Worm (Caenorhabditis elegans) whole organism, young adult: ENCODE measurements around the gene ZK512.10.

Source experiments
- B0035.1 ChIP-seq: sonication (generic microtip); optimal IDR thresholded peaks from 2 replicates; lab custom pipeline; 2016; ENCODE audit warnings: missing genetic modification characterization, mild to moderate bottlenecking, missing compliant biosample characterization, missing genotype, missing genetic modification reagents
- B0336.3 ChIP-seq: fragments of 200-800 bp; sonication (Bioruptor generic); IDR thresholded peaks from 2 replicates; pipeline ENCODE4 v1.3.6; 2022; ENCODE audit warnings: missing genetic modification characterization, missing compliant biosample characterization
- C06A6.2 ChIP-seq: fragments of 200-800 bp; sonication (Bioruptor generic); conservative IDR thresholded peaks from 2 replicates; pipeline ENCODE4 v1.3.6; 2022; ENCODE audit warnings: missing genetic modification characterization, missing compliant biosample characterization
- C17E4.6 ChIP-seq: fragments of 200-800 bp; sonication (Bioruptor generic); IDR thresholded peaks from 2 replicates; pipeline ENCODE4 v1.3.6; 2022; ENCODE audit warnings: missing genetic modification reagents, missing genetic modification characterization, missing compliant biosample characterization
- F22D6.2 ChIP-seq: sonication (generic microtip); optimal IDR thresholded peaks from 2 replicates; lab custom pipeline; 2016; ENCODE audit warnings: mild to moderate bottlenecking, missing genetic modification characterization, missing compliant biosample characterization
- F39B2.1 ChIP-seq: fragments of 200-800 bp; sonication (Bioruptor generic); IDR thresholded peaks from 2 replicates; pipeline ENCODE4 v1.3.6; 2022; ENCODE audit warnings: missing genetic modification reagents, missing genetic modification characterization, missing compliant biosample characterization
- F57C9.4 ChIP-seq: sonication (generic microtip); optimal IDR thresholded peaks from 2 replicates; lab custom pipeline; 2017; ENCODE audit warnings: mild to moderate bottlenecking, missing genetic modification characterization, missing compliant biosample characterization
- T07F8.4 ChIP-seq: sonication (generic microtip); optimal IDR thresholded peaks from 2 replicates; lab custom pipeline; 2016; ENCODE audit warnings: mild to moderate bottlenecking, missing genetic modification characterization, moderate library complexity, missing compliant biosample characterization
- Y79H2A.3 ChIP-seq: fragments of 200-800 bp; sonication (Bioruptor generic); conservative IDR thresholded peaks from 2 replicates; pipeline ENCODE4 v1.3.6; 2022; ENCODE audit warnings: missing genetic modification reagents, missing genetic modification characterization, missing compliant biosample characterization
- attf-5 ChIP-seq: fragments of 200-800 bp; sonication (Bioruptor generic); optimal IDR thresholded peaks from 2 replicates; lab custom pipeline; 2018; ENCODE audit warnings: mild to moderate bottlenecking, missing genetic modification characterization, missing compliant biosample characterization
- bed-2 ChIP-seq: fragments of 200-800 bp; sonication (Bioruptor generic); IDR thresholded peaks from 2 replicates; pipeline ENCODE4 v1.3.6; 2022; ENCODE audit warnings: missing genetic modification reagents, missing genetic modification characterization, missing compliant biosample characterization
- cebp-1 ChIP-seq, 2 experiments: fragments of 200-800 bp in 1 of 2; sonication (Bioruptor generic) in 1 of 2; sonication (generic microtip) in 1 of 2; IDR thresholded peaks in 1 of 2; optimal IDR thresholded peaks in 1 of 2; 2 replicates each; pipeline versions ENCODE4 v1.3.6 to Lab custom; 2017 to 2022; ENCODE audit warnings: missing compliant biosample characterization in 2 of 2, missing genetic modification characterization in 2 of 2, mild to moderate bottlenecking in 1 of 2, missing genetic modification reagents in 1 of 2, moderate library complexity in 1 of 2
- ceh-27 ChIP-seq: fragments of 200-800 bp; sonication (Bioruptor generic); optimal IDR thresholded peaks from 2 replicates; lab custom pipeline; 2018; ENCODE audit warnings: mild to moderate bottlenecking, missing genetic modification characterization, moderate library complexity, missing compliant biosample characterization
- ceh-58 ChIP-seq: fragments of 200-800 bp; sonication (Bioruptor generic); IDR thresholded peaks from 2 replicates; pipeline ENCODE4 v1.3.6; 2022; ENCODE audit warnings: missing genetic modification characterization, missing compliant biosample characterization
- ceh-91 ChIP-seq: fragments of 200-800 bp; sonication (Bioruptor generic); IDR thresholded peaks from 2 replicates; pipeline ENCODE4 v1.3.6; 2022; ENCODE audit warnings: missing genetic modification reagents, missing genetic modification characterization, missing compliant biosample characterization
- chd-7 ChIP-seq: sonication (generic microtip); optimal IDR thresholded peaks from 2 replicates; lab custom pipeline; 2016; ENCODE audit warnings: mild to moderate bottlenecking, missing genetic modification characterization, moderate library complexity, missing compliant biosample characterization
- dpl-1 ChIP-seq: fragments of 150-350 bp; optimal IDR thresholded peaks from 2 replicates; lab custom pipeline; 2014; ENCODE audit warnings: missing biosample characterization, missing genetic modification reagents, missing genetic modification characterization
- efl-1 ChIP-seq: fragments of 150-350 bp; optimal IDR thresholded peaks from 2 replicates; lab custom pipeline; 2014; ENCODE audit warnings: missing biosample characterization, missing genetic modification reagents, missing genetic modification characterization
- egl-18 ChIP-seq: fragments of 200-800 bp; sonication (Bioruptor generic); IDR thresholded peaks from 2 replicates; pipeline ENCODE4 v1.3.6; 2022; ENCODE audit warnings: missing genetic modification reagents, missing genetic modification characterization, missing compliant biosample characterization
- egl-44 ChIP-seq: fragments of 200-800 bp; sonication (Bioruptor generic); IDR thresholded peaks from 2 replicates; pipeline ENCODE4 v1.3.6; 2022; ENCODE audit warnings: missing genetic modification reagents, missing genetic modification characterization, missing compliant biosample characterization
- hmg-1.2 ChIP-seq: fragments of 200-800 bp; sonication (Bioruptor generic); IDR thresholded peaks from 2 replicates; pipeline ENCODE4 v1.3.6; 2022; ENCODE audit warnings: missing genetic modification reagents, missing genetic modification characterization, missing compliant biosample characterization
- hmg-20 ChIP-seq: fragments of 200-800 bp; sonication (Bioruptor generic); IDR thresholded peaks from 2 replicates; pipeline ENCODE4 v1.3.6; 2022; ENCODE audit warnings: missing genetic modification reagents, missing genetic modification characterization, missing compliant biosample characterization
- hrde-1 ChIP-seq: sonication (generic microtip); optimal IDR thresholded peaks from 2 replicates; lab custom pipeline; 2016; ENCODE audit warnings: missing genetic modification characterization, mild to moderate bottlenecking, missing compliant biosample characterization, moderate library complexity, missing genotype, missing genetic modification reagents, borderline replicate concordance
- hsf-1 ChIP-seq: fragments of 200-800 bp; sonication (Bioruptor generic); IDR thresholded peaks from 2 replicates; pipeline ENCODE4 v1.3.6; 2022; ENCODE audit warnings: missing genetic modification reagents, missing genetic modification characterization, missing compliant biosample characterization
- lag-1 ChIP-seq: fragments of 200-800 bp; sonication (Bioruptor generic); IDR thresholded peaks from 2 replicates; pipeline ENCODE4 v1.3.6; 2022; ENCODE audit warnings: missing genetic modification reagents, missing genetic modification characterization, missing compliant biosample characterization
- let-526 ChIP-seq: fragments of 200-800 bp; sonication (Bioruptor generic); IDR thresholded peaks from 2 replicates; pipeline ENCODE4 v1.3.6; 2022; ENCODE audit warnings: missing genetic modification reagents, missing genetic modification characterization, missing compliant biosample characterization
- let-607 ChIP-seq, 2 experiments: fragments of 200-800 bp in 1 of 2; sonication (Bioruptor generic) in 1 of 2; sonication (generic microtip) in 1 of 2; optimal IDR thresholded peaks; 2 replicates each; lab custom pipeline; 2016 to 2018; ENCODE audit warnings: mild to moderate bottlenecking in 2 of 2, missing compliant biosample characterization in 2 of 2, missing genetic modification characterization in 2 of 2, moderate library complexity in 2 of 2, missing genotype in 1 of 2
- lin-35 ChIP-seq, 3 experiments: fragments of 150-350 bp in 2 of 3; sonication (generic microtip) in 1 of 3; optimal IDR thresholded peaks; 2 replicates each; lab custom pipeline; 2014 to 2018; ENCODE audit warnings: missing biosample characterization in 3 of 3, missing genetic modification characterization in 3 of 3, missing genetic modification reagents in 3 of 3
- lin-40 ChIP-seq: sonication (generic microtip); optimal IDR thresholded peaks from 2 replicates; lab custom pipeline; 2016; ENCODE audit warnings: missing genetic modification characterization, mild to moderate bottlenecking, missing compliant biosample characterization, missing genotype, missing genetic modification reagents
- lir-1 ChIP-seq: fragments of 200-800 bp; sonication (Bioruptor generic); conservative IDR thresholded peaks from 2 replicates; pipeline ENCODE4 v1.3.6; 2022; ENCODE audit warnings: missing genetic modification reagents, missing genetic modification characterization, missing compliant biosample characterization
- lsl-1 ChIP-seq: fragments of 200-800 bp; sonication (Bioruptor generic); optimal IDR thresholded peaks from 2 replicates; lab custom pipeline; 2018; ENCODE audit warnings: mild to moderate bottlenecking, missing genetic modification characterization, moderate library complexity, missing compliant biosample characterization
- madf-8 ChIP-seq: fragments of 200-800 bp; sonication (Bioruptor generic); conservative IDR thresholded peaks from 2 replicates; pipeline ENCODE4 v1.3.6; 2022; ENCODE audit warnings: missing genetic modification reagents, missing genetic modification characterization, missing compliant biosample characterization
- mes-4 ChIP-seq: sonication (generic microtip); optimal IDR thresholded peaks from 2 replicates; lab custom pipeline; 2016; ENCODE audit warnings: missing genotype, missing genetic modification characterization, missing compliant biosample characterization
- nfya-2 ChIP-seq: fragments of 200-800 bp; sonication (Bioruptor generic); IDR thresholded peaks from 2 replicates; pipeline ENCODE4 v1.3.6; 2022; ENCODE audit warnings: missing genetic modification reagents, missing genetic modification characterization, missing compliant biosample characterization
- nfyb-1 ChIP-seq: fragments of 200-800 bp; sonication (Bioruptor generic); IDR thresholded peaks from 2 replicates; pipeline ENCODE4 v1.3.6; 2022; ENCODE audit warnings: missing genetic modification reagents, missing genetic modification characterization, missing compliant biosample characterization
- nhr-179 ChIP-seq: sonication (generic microtip); optimal IDR thresholded peaks from 2 replicates; lab custom pipeline; 2016; ENCODE audit warnings: mild to moderate bottlenecking, missing genetic modification characterization, missing compliant biosample characterization
- pbrm-1 ChIP-seq: fragments of 200-800 bp; sonication (Bioruptor generic); IDR thresholded peaks from 2 replicates; pipeline ENCODE4 v1.3.6; 2022; ENCODE audit warnings: missing genetic modification reagents, missing genetic modification characterization, missing compliant biosample characterization
- sdz-38 ChIP-seq: sonication (generic microtip); optimal IDR thresholded peaks from 2 replicates; lab custom pipeline; 2016; ENCODE audit warnings: missing genotype, missing genetic modification characterization, missing compliant biosample characterization
- snpc-3.4 ChIP-seq: sonication (generic microtip); optimal IDR thresholded peaks from 2 replicates; lab custom pipeline; 2017; ENCODE audit warnings: missing genetic modification characterization, mild to moderate bottlenecking, missing compliant biosample characterization, antibody characterized with exemption, moderate library complexity, missing genotype, missing genetic modification reagents
- snpc-4 ChIP-seq, 5 experiments: fragments of 150-350 bp in 1 of 5; sonication (generic microtip) in 4 of 5; optimal IDR thresholded peaks; 2 replicates each; lab custom pipeline; 2014 to 2018; ENCODE audit warnings: missing genetic modification characterization in 5 of 5, missing biosample characterization in 3 of 5, antibody characterized with exemption in 2 of 5, mild to moderate bottlenecking in 2 of 5, missing compliant biosample characterization in 2 of 5, missing genotype in 2 of 5, moderate library complexity in 2 of 5, missing genetic modification reagents in 1 of 5
- tbp1 ChIP-seq: fragments of 200-800 bp; sonication (Bioruptor generic); optimal IDR thresholded peaks from 2 replicates; lab custom pipeline; 2018; ENCODE audit warnings: mild to moderate bottlenecking, missing genetic modification characterization, missing compliant biosample characterization
- tlf-1 ChIP-seq: fragments of 200-800 bp; sonication (Bioruptor generic); optimal IDR thresholded peaks from 2 replicates; lab custom pipeline; 2018; ENCODE audit warnings: mild to moderate bottlenecking, missing genetic modification characterization, missing compliant biosample characterization
- unc-62 ChIP-seq: fragments of 150-350 bp; optimal IDR thresholded peaks from 2 replicates; lab custom pipeline; 2014; ENCODE audit warnings: missing biosample characterization, missing genetic modification reagents, missing genetic modification characterization
- xnd-1 ChIP-seq: sonication (generic microtip); optimal IDR thresholded peaks from 2 replicates; lab custom pipeline; 2016; ENCODE audit warnings: missing genotype, missing genetic modification reagents, missing genetic modification characterization, missing compliant biosample characterization
- ztf-22 ChIP-seq: fragments of 200-800 bp; sonication (Bioruptor generic); optimal IDR thresholded peaks from 2 replicates; lab custom pipeline; 2018; ENCODE audit warnings: mild to moderate bottlenecking, missing genetic modification characterization, moderate library complexity, missing compliant biosample characterization
- ztf-28 ChIP-seq: fragments of 200-800 bp; sonication (Bioruptor generic); IDR thresholded peaks from 2 replicates; pipeline ENCODE4 v1.3.6; 2022; ENCODE audit warnings: missing genetic modification reagents, missing genetic modification characterization, missing compliant biosample characterization
- ztf-6 ChIP-seq: fragments of 200-800 bp; sonication (Bioruptor generic); IDR thresholded peaks from 2 replicates; pipeline ENCODE4 v1.3.6; 2022; ENCODE audit warnings: missing genetic modification reagents, missing genetic modification characterization, missing compliant biosample characterization

ZK512.10 gene

ce11 chrIII:9104060-9104459, 26.6 kb upstream of the ZK512.10 start (continued):
- TF ChIP-seq ztf-6 (GFP tag; lab: Robert Waterston, UW) (peak; percentile 65; the same call in 1 of the 2 replicates), egl-44 (GFP tag; lab: Robert Waterston, UW) (peak; percentile 88), lin-35 (GFP tag; optimal IDR thresholded peaks at IDR 0.05; lab: Kevin White, UChicago) (no peak), efl-1 (GFP tag; lab: Kevin White, UChicago) (no peak), lir-1 (GFP tag; lab: Robert Waterston, UW) (no peak), nfyb-1 (GFP tag; lab: Robert Waterston, UW) (peak; percentile 85), nhr-179 (tag; lab: Kevin White, UChicago) (no peak), nfya-2 (no peak), hsf-1 (GFP tag; lab: Robert Waterston, UW) (peak; percentile 9; the same call in 1 of the 2 replicates), B0336.3 (GFP tag; lab: Robert Waterston, UW) (peak; percentile 62), chd-7 (tag; lab: Kevin White, UChicago) (peak; percentile 67), let-526 (peak; percentile 76; the same call in 1 of the 2 replicates), hmg-1.2 (GFP tag; lab: Robert Waterston, UW) (peak; percentile 77), hrde-1 (tag; lab: Kevin White, UChicago) (no peak), mes-4 (tag; lab: Kevin White, UChicago) (no peak), F39B2.1 (GFP tag; lab: Robert Waterston, UW) (no peak), Y79H2A.3 (GFP tag; lab: Robert Waterston, UW) (0 out of 2 replicates have a peak, but pooled peaks have one; percentile 57), F57C9.4 (no peak), C17E4.6 (GFP tag; lab: Robert Waterston, UW) (no peak), ztf-28 (GFP tag; lab: Robert Waterston, UW) (no peak), sdz-38 (tag; lab: Kevin White, UChicago) (no peak), ceh-91 (GFP tag; lab: Robert Waterston, UW) (peak; percentile 52), tlf-1 (GFP tag; lab: Kevin White, UChicago) (peak; percentile 27), lsl-1 (GFP tag; lab: Kevin White, UChicago) (peak; percentile 56), xnd-1 (tag; lab: Kevin White, UChicago) (no peak), bed-2 (GFP tag; lab: Robert Waterston, UW) (no peak), madf-8 (no peak), cebp-1 (GFP tag; IDR thresholded peaks at IDR 0.05; lab: Robert Waterston, UW) (no peak), cebp-1 (tag; optimal IDR thresholded peaks at IDR 0.05; lab: Kevin White, UChicago) (no peak), egl-18 (GFP tag; lab: Robert Waterston, UW) (0 out of 2 replicates have a peak, but pooled peaks have one; percentile 36), hmg-20 (GFP tag; lab: Robert Waterston, UW) (peak; percentile 41; the same call in 1 of the 2 replicates), C06A6.2 (GFP tag; lab: Robert Waterston, UW) (no peak), ztf-22 (no peak), ceh-58 (GFP tag; lab: Robert Waterston, UW) (no peak), snpc-3.4 (tag; lab: Kevin White, UChicago) (peak; percentile 30), T07F8.4 (tag; lab: Kevin White, UChicago) (peak; percentile 56), F22D6.2 (tag; lab: Kevin White, UChicago) (no peak), tbp1 (GFP tag; lab: Kevin White, UChicago) (peak; percentile 94), attf-5 (peak; percentile 53), let-607 (tag; optimal IDR thresholded peaks at IDR 0.05; lab: Kevin White, UChicago) (no peak), unc-62 (GFP tag; lab: Kevin White, UChicago) (no peak), dpl-1 (GFP tag; lab: Kevin White, UChicago) (no peak), snpc-4 (GFP tag; optimal IDR thresholded peaks at IDR 0.05; lab: Kevin White, UChicago) (peak; percentile 86), snpc-4 (tag; optimal IDR thresholded peaks at IDR 0.05; lab: Kevin White, UChicago) (peak; percentile 51 to 96 (median 88)), B0035.1 (tag; lab: Kevin White, UChicago) (no peak), ceh-27 (GFP tag; lab: Kevin White, UChicago) (peak; percentile 35), pbrm-1 (GFP tag; lab: Robert Waterston, UW) (0 out of 2 replicates have a peak, but pooled peaks have one; percentile 55), lag-1 (GFP tag; lab: Robert Waterston, UW) (no peak), lin-40 (no peak)
